Fruit fly (Drosophila melanogaster) whole organism, adult: Measurements from ENCODE around the gene CG10383.

Experiments
- CG14711 ChIP-seq: fragments of 200-800 bp; sonication (Bioruptor generic); optimal IDR thresholded peaks from 2 replicates; lab custom pipeline; 2018; ENCODE audit warnings: missing biosample characterization, mild to moderate bottlenecking, missing genetic modification characterization, moderate library complexity
- CG33017 ChIP-seq: fragments of 200-800 bp; sonication (Bioruptor generic); optimal IDR thresholded peaks from 2 replicates; lab custom pipeline; 2018; ENCODE audit warnings: missing biosample characterization, mild to moderate bottlenecking, missing genetic modification characterization, moderate library complexity
- CG5204 ChIP-seq: fragments of 200-800 bp; sonication (Bioruptor generic); optimal IDR thresholded peaks from 2 replicates; lab custom pipeline; 2016; ENCODE audit warnings: missing biosample characterization, missing genetic modification characterization
- CG7101 ChIP-seq: fragments of 200-800 bp; sonication (Bioruptor generic); optimal IDR thresholded peaks from 2 replicates; lab custom pipeline; 2018; ENCODE audit warnings: missing biosample characterization, mild to moderate bottlenecking, missing genetic modification characterization, moderate library complexity
- Clk ChIP-seq: fragments of 200-800 bp; sonication (Bioruptor generic); optimal IDR thresholded peaks from 2 replicates; lab custom pipeline; 2017; ENCODE audit warnings: missing biosample characterization, missing genetic modification characterization
- bab1 ChIP-seq: fragments of 200-800 bp; sonication (Bioruptor generic); optimal IDR thresholded peaks from 3 replicates; lab custom pipeline; 2019; ENCODE audit warnings: missing biosample characterization, mild to moderate bottlenecking, missing genetic modification characterization, moderate library complexity
- pad ChIP-seq: fragments of 200-800 bp; sonication (Bioruptor generic); optimal IDR thresholded peaks from 3 replicates; lab custom pipeline; 2017; ENCODE audit warnings: missing biosample characterization, missing genetic modification characterization, mild to moderate bottlenecking, moderate library complexity, missing genetic modification reagents
- tj ChIP-seq: fragments of 200-800 bp; sonication (Bioruptor generic); optimal IDR thresholded peaks from 3 replicates; lab custom pipeline; 2017; ENCODE audit warnings: missing biosample characterization, mild to moderate bottlenecking, missing genetic modification characterization, moderate library complexity

- TF ChIP-seq bab1 (GFP tag; lab: Kevin White, UChicago), result no peak
- TF ChIP-seq CG33017, result no peak
- peak; percentile 38 for TF ChIP-seq tj (GFP tag; lab: Kevin White, UChicago)
- TF ChIP-seq CG7101 (tag; lab: Kevin White, UChicago), result no peak
- TF ChIP-seq CG14711, result no peak
- TF ChIP-seq pad, result no peak
- no peak for TF ChIP-seq CG5204
- TF ChIP-seq Clk (GFP tag; lab: Kevin White, UChicago), result no peak
Measured at dm6 chr2L:18688646-18689296, 6.6 kb downstream of the CG10383 start, which contains the start of gene msl-1.
